Worm (Caenorhabditis elegans): ENCODE data around the gene gst-13.

Gene gst-13

ce11 chrII:9261931-9262562 is 30.8 kb downstream of the gst-13 start, which contains the start of gene aqp-2:
Gene aqp-2, minus strand, starts transcription at chrII:9261981.
- TF ChIP-seq him-1 (tag; optimal IDR thresholded peaks at IDR 0.05) (no peak), dao-5 (tag; optimal IDR thresholded peaks at IDR 0.05) (no peak), W03F9.2 (tag; optimal IDR thresholded peaks at IDR 0.05) (no peak)

DNA sequence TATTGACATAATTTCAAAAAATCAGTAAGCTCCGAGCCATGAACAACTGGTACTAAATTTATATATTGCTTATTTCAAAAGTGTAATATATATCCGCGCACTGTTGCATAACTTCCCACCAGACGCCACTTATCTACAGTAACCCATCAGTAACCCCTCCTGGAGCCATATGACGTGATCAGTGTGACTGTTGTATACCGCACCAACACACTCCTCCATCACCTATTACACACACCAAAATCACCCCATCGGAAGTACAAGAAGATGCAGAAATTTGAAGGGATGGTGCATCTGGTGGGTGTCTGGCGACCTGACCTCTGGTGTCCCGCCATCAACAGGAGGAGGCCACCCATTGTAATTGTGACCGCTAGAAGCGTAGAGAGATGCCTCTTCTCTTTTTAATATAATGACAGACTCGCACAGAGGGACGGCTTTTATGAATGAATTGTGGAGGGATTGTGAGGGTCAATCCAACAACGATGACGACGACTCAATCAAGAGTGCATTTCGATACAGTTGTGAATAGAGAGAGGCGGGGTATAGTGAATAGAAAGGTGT is 31.7 kb downstream of the gst-13 start:
- TF ChIP-seq him-1 (tag; optimal IDR thresholded peaks at IDR 0.05): no peak
- TF ChIP-seq W03F9.2 (tag; optimal IDR thresholded peaks at IDR 0.05): no peak
- TF ChIP-seq dao-5 (tag; optimal IDR thresholded peaks at IDR 0.05): no peak

ce11 chrII:9263784-9264183 is 32.5 kb downstream of the gst-13 start:
- TF ChIP-seq dao-5 (tag; optimal IDR thresholded peaks at IDR 0.05) (no peak), him-1 (tag; optimal IDR thresholded peaks at IDR 0.05) (no peak), W03F9.2 (tag; optimal IDR thresholded peaks at IDR 0.05) (no peak)

DNA sequence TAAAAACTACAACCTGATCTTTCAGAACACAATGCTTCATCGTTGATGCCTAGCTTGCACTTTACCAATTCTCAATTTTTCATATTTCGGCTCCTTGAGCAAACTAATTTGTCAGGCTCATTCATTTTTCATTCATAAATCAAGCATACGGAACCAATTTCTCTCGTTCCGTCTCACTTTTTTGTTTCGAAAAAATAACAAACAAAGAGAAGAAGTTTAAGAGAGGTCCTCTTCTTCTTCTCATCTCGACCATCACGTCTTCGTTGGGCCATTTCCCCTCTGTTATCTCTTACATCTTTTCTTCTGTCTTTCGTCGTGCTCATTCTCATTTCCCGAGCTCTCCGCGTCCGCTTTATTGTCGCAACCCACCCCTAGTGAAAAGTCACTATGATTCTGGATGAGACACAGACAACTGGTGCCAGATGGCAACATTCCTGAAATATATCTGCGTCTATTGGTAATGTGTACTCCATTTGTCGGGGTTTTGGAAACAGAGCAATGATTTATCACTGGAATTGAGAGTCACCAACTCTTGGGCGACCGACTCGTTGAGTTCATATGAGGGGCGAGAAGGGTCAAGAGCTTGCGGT is 33.5 kb downstream of the gst-13 start:
- TF ChIP-seq him-1 (tag; optimal IDR thresholded peaks at IDR 0.05) (no peak), dao-5 (tag; optimal IDR thresholded peaks at IDR 0.05) (no peak), W03F9.2 (tag; optimal IDR thresholded peaks at IDR 0.05) (no peak)

ce11 chrII:9265705-9266104 is 34.4 kb downstream of the gst-13 start:
- TF ChIP-seq him-1 (tag; optimal IDR thresholded peaks at IDR 0.05) (no peak), dao-5 (tag; optimal IDR thresholded peaks at IDR 0.05) (no peak), W03F9.2 (tag; optimal IDR thresholded peaks at IDR 0.05) (no peak)

DNA sequence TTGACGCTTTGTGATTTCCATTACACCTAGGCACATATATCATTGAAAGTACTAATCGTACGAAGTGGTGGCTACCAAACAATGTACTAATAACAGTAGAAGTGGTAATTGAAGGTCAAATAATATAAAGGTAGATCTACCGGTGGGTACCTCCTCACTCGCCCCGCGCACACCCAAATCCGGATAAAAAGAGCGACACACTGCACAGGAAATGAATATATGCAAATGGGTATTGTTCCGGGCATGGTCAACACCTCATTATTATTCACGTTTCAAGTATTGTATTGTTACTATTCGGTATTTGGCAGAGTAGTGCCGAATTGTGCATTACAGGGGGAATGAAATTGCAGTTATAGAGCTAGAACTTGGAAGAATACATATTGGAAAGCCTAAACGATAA is 35.0 kb downstream of the gst-13 start:
- TF ChIP-seq him-1 (tag; optimal IDR thresholded peaks at IDR 0.05) (no peak), dao-5 (tag; optimal IDR thresholded peaks at IDR 0.05) (no peak), W03F9.2 (tag; optimal IDR thresholded peaks at IDR 0.05) (no peak)

- no peak for TF ChIP-seq him-1 (tag; optimal IDR thresholded peaks at IDR 0.05)
- TF ChIP-seq dao-5 (tag; optimal IDR thresholded peaks at IDR 0.05): no peak
- TF ChIP-seq W03F9.2 (tag; optimal IDR thresholded peaks at IDR 0.05): no peak
Observed at ce11 chrII:9266755-9267154, 35.5 kb downstream of the gst-13 start, which contains the start of gene C01G6.2. Gene C01G6.2, plus strand, starts transcription at chrII:9267055.

ce11 chrII:9268983-9269382 is 37.7 kb downstream of the gst-13 start:
- no peak for TF ChIP-seq him-1 (tag; optimal IDR thresholded peaks at IDR 0.05)
- TF ChIP-seq dao-5 (tag; optimal IDR thresholded peaks at IDR 0.05): no peak
- TF ChIP-seq W03F9.2 (tag; optimal IDR thresholded peaks at IDR 0.05): no peak

DNA sequence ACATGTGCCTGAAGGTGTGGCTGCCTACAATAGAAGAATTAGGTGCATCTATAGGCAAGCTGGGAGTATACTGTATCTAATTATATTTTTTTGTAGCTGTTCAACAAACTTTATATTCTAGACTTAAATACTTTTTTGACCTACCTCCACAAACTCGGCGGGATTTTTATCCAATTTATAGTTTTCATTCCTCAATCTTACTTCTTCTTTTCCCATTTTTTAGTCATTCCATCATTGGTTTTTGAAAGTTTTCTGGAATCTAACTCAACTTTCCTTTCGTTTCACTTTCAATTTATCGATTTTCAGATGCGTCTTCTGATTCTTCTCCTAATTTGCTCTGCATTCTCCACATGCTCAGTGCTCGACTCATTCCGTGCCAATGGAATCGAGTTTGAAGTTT is 38.3 kb downstream of the gst-13 start, which contains the start of gene C01G6.3:
TSS of gene C01G6.3 (plus strand) at position 301 of the 400 bp plus-strand sequence.
- TF ChIP-seq him-1 (tag; optimal IDR thresholded peaks at IDR 0.05): no peak
- TF ChIP-seq W03F9.2 (tag; optimal IDR thresholded peaks at IDR 0.05): no peak
- TF ChIP-seq dao-5 (tag; optimal IDR thresholded peaks at IDR 0.05): no peak

DNA sequence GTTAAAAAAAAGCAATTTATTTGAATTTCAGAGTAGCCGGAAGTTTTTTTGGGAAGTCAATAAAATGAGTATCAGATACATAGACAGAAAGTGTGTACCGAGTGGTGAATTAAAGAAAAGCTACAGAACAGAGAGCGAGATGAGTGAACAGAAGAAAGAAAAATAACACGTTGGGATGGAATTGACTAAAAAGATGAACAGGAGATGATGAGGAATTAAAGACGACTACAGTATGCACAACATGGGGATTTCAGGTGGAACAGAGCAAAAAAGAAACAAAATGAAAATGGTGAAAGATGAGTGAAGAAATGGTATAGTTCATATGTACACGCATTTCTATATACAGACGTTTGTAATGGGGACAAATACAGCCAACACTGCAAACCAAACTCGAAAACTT is 40.0 kb downstream of the gst-13 start:
- TF ChIP-seq him-1 (tag; optimal IDR thresholded peaks at IDR 0.05) (no peak), W03F9.2 (tag; optimal IDR thresholded peaks at IDR 0.05) (no peak), dao-5 (tag; optimal IDR thresholded peaks at IDR 0.05) (no peak)

- TF ChIP-seq W03F9.2 (tag; optimal IDR thresholded peaks at IDR 0.05) (no peak), him-1 (tag; optimal IDR thresholded peaks at IDR 0.05) (no peak), dao-5 (tag; optimal IDR thresholded peaks at IDR 0.05) (no peak)
Observed at ce11 chrII:9272942-9273341, 41.7 kb downstream of the gst-13 start, which contains the start of gene C01G6.4. Gene C01G6.4, minus strand, starts transcription at chrII:9273042.

- peak; percentile 85 for TF ChIP-seq W03F9.2 (tag; optimal IDR thresholded peaks at IDR 0.05)
- peak; percentile 53 for TF ChIP-seq him-1 (tag; optimal IDR thresholded peaks at IDR 0.05)
- TF ChIP-seq dao-5 (tag; optimal IDR thresholded peaks at IDR 0.05): no peak
Observed at ce11 chrII:9273984-9274383, 42.7 kb downstream of the gst-13 start.

DNA sequence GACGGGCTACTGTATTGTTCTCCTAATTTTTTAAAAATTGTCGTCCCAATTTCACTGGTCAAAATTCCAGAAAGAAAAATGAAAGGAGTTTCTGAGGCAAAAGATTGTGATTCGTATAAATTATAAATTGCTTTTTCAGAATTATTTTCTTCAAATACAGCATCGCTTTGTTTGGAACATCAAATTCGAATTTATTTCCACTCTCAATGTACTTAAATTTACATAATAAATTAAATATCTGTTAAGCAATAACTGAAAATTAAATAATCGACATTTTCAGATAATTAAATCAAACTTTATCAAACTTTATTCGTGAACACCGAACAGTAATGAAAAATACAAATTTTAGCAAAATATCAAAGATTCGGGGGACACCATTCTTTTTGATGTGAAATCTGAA is 43.5 kb downstream of the gst-13 start:
- TF ChIP-seq W03F9.2 (tag; optimal IDR thresholded peaks at IDR 0.05) (no peak), him-1 (tag; optimal IDR thresholded peaks at IDR 0.05) (no peak), dao-5 (tag; optimal IDR thresholded peaks at IDR 0.05) (no peak)

ce11 chrII:9275173-9275572 is 43.9 kb downstream of the gst-13 start:
- TF ChIP-seq dao-5 (tag; optimal IDR thresholded peaks at IDR 0.05): no peak
- TF ChIP-seq him-1 (tag; optimal IDR thresholded peaks at IDR 0.05): no peak
- no peak for TF ChIP-seq W03F9.2 (tag; optimal IDR thresholded peaks at IDR 0.05)
